Worm (Caenorhabditis elegans) whole organism, L3 larva: ENCODE measurements around the gene txdc-12.2.

Experiments used
- R02D3.7 ChIP-seq: fragments of 150-350 bp; optimal IDR thresholded peaks from 2 replicates; lab custom pipeline; 2014; ENCODE audit warnings: missing biosample characterization, missing genetic modification characterization
- ama-1 ChIP-seq: fragments of 150-350 bp; optimal IDR thresholded peaks from 2 replicates; lab custom pipeline; 2018
- ceh-16 ChIP-seq: sonication (generic microtip); optimal IDR thresholded peaks from 2 replicates; lab custom pipeline; 2017; ENCODE audit warnings: missing biosample characterization, missing genetic modification characterization
- ceh-82 ChIP-seq: fragments of 150-350 bp; optimal IDR thresholded peaks from 2 replicates; lab custom pipeline; 2014; ENCODE audit warnings: missing biosample characterization, missing genetic modification characterization
- ceh-9 ChIP-seq: sonication (generic microtip); optimal IDR thresholded peaks from 2 replicates; lab custom pipeline; 2018; ENCODE audit warnings: missing biosample characterization, missing genetic modification characterization
- egl-27 ChIP-seq: sonication (generic microtip); optimal IDR thresholded peaks from 4 replicates; lab custom pipeline; 2017; ENCODE audit warnings: missing biosample characterization, missing genetic modification reagents, missing genetic modification characterization
- egl-5 ChIP-seq: fragments of 150-350 bp; optimal IDR thresholded peaks from 2 replicates; lab custom pipeline; 2017; ENCODE audit warnings: missing biosample characterization, missing genetic modification reagents, missing genetic modification characterization, inconsistent platforms
- elt-1 ChIP-seq: fragments of 150-350 bp; optimal IDR thresholded peaks from 2 replicates; lab custom pipeline; 2014; ENCODE audit warnings: missing biosample characterization, missing genetic modification characterization
- elt-2 ChIP-seq: sonication (generic microtip); optimal IDR thresholded peaks from 2 replicates; lab custom pipeline; 2016; ENCODE audit warnings: missing genetic modification reagents, mild to moderate bottlenecking, missing genetic modification characterization, missing compliant biosample characterization
- elt-3 ChIP-seq, 3 experiments: fragments of 150-350 bp in 1 of 3; sonication (generic microtip) in 2 of 3; optimal IDR thresholded peaks; 2 replicates in 2 of 3; 4 replicates in 1 of 3; lab custom pipeline; 2014 to 2017; ENCODE audit warnings: missing biosample characterization in 3 of 3, missing genetic modification characterization in 3 of 3
- eor-1 ChIP-seq, 2 experiments: fragments of 150-350 bp; optimal IDR thresholded peaks; 2 replicates each; lab custom pipeline; 2014 to 2018; ENCODE audit warnings: missing biosample characterization in 2 of 2, missing genetic modification characterization in 2 of 2
- fkh-10 ChIP-seq: sonication (generic microtip); optimal IDR thresholded peaks from 2 replicates; lab custom pipeline; 2017; ENCODE audit warnings: missing biosample characterization, missing genetic modification reagents, missing genetic modification characterization
- fkh-2 ChIP-seq: fragments of 150-350 bp; optimal IDR thresholded peaks from 2 replicates; lab custom pipeline; 2014; ENCODE audit warnings: missing biosample characterization, missing genetic modification reagents, missing genetic modification characterization
- jun-1 ChIP-seq: fragments of 150-350 bp; optimal IDR thresholded peaks from 2 replicates; lab custom pipeline; 2014; ENCODE audit warnings: missing biosample characterization, missing genetic modification reagents, missing genetic modification characterization
- lin-15B ChIP-seq: fragments of 150-350 bp; optimal IDR thresholded peaks from 2 replicates; lab custom pipeline; 2014; ENCODE audit warnings: missing biosample characterization, missing genetic modification characterization
- lin-39 ChIP-seq: fragments of 150-350 bp; optimal IDR thresholded peaks from 2 replicates; lab custom pipeline; 2018; ENCODE audit warnings: missing biosample characterization, missing genetic modification reagents, missing genetic modification characterization
- lsy-12 ChIP-seq: sonication (generic microtip); optimal IDR thresholded peaks from 2 replicates; lab custom pipeline; 2016; ENCODE audit warnings: mild to moderate bottlenecking, missing genetic modification characterization, missing compliant biosample characterization
- mdl-1 ChIP-seq: fragments of 150-350 bp; optimal IDR thresholded peaks from 2 replicates; lab custom pipeline; 2014; ENCODE audit warnings: missing biosample characterization, missing genetic modification characterization
- nfya-1 ChIP-seq: sonication (generic microtip); optimal IDR thresholded peaks from 2 replicates; lab custom pipeline; 2017; ENCODE audit warnings: missing genetic modification characterization, mild to moderate bottlenecking, missing compliant biosample characterization, antibody characterized with exemption, moderate library complexity; ENCODE audit not compliant: insufficient read depth
- nhr-12 ChIP-seq: fragments of 150-350 bp; optimal IDR thresholded peaks from 2 replicates; lab custom pipeline; 2014; ENCODE audit warnings: missing biosample characterization, missing genetic modification characterization
- nhr-25 ChIP-seq: sonication (generic microtip); optimal IDR thresholded peaks from 2 replicates; lab custom pipeline; 2017; ENCODE audit warnings: missing biosample characterization, missing genetic modification characterization
- nhr-28 ChIP-seq: fragments of 150-350 bp; optimal IDR thresholded peaks from 2 replicates; lab custom pipeline; 2014; ENCODE audit warnings: missing biosample characterization, missing genetic modification characterization
- nhr-43 ChIP-seq: sonication (generic microtip); optimal IDR thresholded peaks from 2 replicates; lab custom pipeline; 2016; ENCODE audit warnings: mild to moderate bottlenecking, missing genetic modification characterization, missing compliant biosample characterization; ENCODE audit not compliant: poor library complexity, severe bottlenecking
- nhr-67 ChIP-seq: fragments of 150-350 bp; optimal IDR thresholded peaks from 2 replicates; lab custom pipeline; 2014; ENCODE audit warnings: missing biosample characterization, missing genetic modification characterization
- nhr-76 ChIP-seq: fragments of 150-350 bp; sonication (generic microtip); optimal IDR thresholded peaks from 5 replicates; lab custom pipeline; 2014; ENCODE audit warnings: missing biosample characterization, missing genetic modification characterization
- nhr-77 ChIP-seq: fragments of 150-350 bp; optimal IDR thresholded peaks from 2 replicates; lab custom pipeline; 2014; ENCODE audit warnings: missing biosample characterization, missing genetic modification characterization
- pha-4 ChIP-seq: fragments of 150-350 bp; optimal IDR thresholded peaks from 2 replicates; lab custom pipeline; 2014; ENCODE audit warnings: missing biosample characterization, missing genetic modification reagents, missing genetic modification characterization
- pqm-1 ChIP-seq: fragments of 150-350 bp; optimal IDR thresholded peaks from 2 replicates; lab custom pipeline; 2017; ENCODE audit warnings: missing biosample characterization, missing genetic modification characterization, inconsistent platforms
- sea-2 ChIP-seq: fragments of 150-350 bp; sonication (generic microtip); optimal IDR thresholded peaks from 4 replicates; lab custom pipeline; 2014; ENCODE audit warnings: missing biosample characterization, missing genetic modification reagents, missing genetic modification characterization
- skn-1 ChIP-seq: fragments of 150-350 bp; optimal IDR thresholded peaks from 2 replicates; lab custom pipeline; 2014; ENCODE audit warnings: missing biosample characterization, missing genetic modification characterization
- tbx-2 ChIP-seq: sonication (generic microtip); optimal IDR thresholded peaks from 2 replicates; lab custom pipeline; 2016; ENCODE audit warnings: mild to moderate bottlenecking, missing genetic modification characterization, missing compliant biosample characterization
- zag-1 ChIP-seq: fragments of 150-350 bp; optimal IDR thresholded peaks from 2 replicates; lab custom pipeline; 2014; ENCODE audit warnings: missing biosample characterization, missing genetic modification characterization
- ztf-11 ChIP-seq: fragments of 150-350 bp; optimal IDR thresholded peaks from 2 replicates; lab custom pipeline; 2014; ENCODE audit warnings: missing biosample characterization, missing genetic modification characterization

txdc-12.2 gene

ce11 chrX:2075169-2075568 lies 919 bp downstream of the txdc-12.2 start:
- TF ChIP-seq elt-1 (tag; lab: Kevin White, UChicago) (peak; percentile 20), tbx-2 (tag; lab: Kevin White, UChicago) (no peak), pha-4 (no peak), fkh-10 (GFP tag; lab: Kevin White, UChicago) (no peak), nhr-67 (tag; lab: Kevin White, UChicago) (no peak), nhr-76 (no peak), nhr-28 (tag; lab: Kevin White, UChicago) (no peak)

- no peak for TF ChIP-seq elt-3 (tag; optimal IDR thresholded peaks at IDR 0.05; lab: Kevin White, UChicago)
- no peak for TF ChIP-seq nhr-12 (tag; lab: Kevin White, UChicago)
- no peak for TF ChIP-seq zag-1
- TF ChIP-seq nhr-67 (tag; lab: Kevin White, UChicago) = no peak
- TF ChIP-seq lsy-12 (tag; lab: Kevin White, UChicago) = no peak
- TF ChIP-seq fkh-10 (GFP tag; lab: Kevin White, UChicago) = no peak
- no peak for TF ChIP-seq jun-1 (tag; lab: Kevin White, UChicago)
- no peak for TF ChIP-seq lin-39 (tag; lab: Kevin White, UChicago)
- TF ChIP-seq nhr-77 (tag; lab: Kevin White, UChicago) = no peak
- no peak for TF ChIP-seq ceh-82
- no peak for TF ChIP-seq nhr-28 (tag; lab: Kevin White, UChicago)
- no peak for TF ChIP-seq nhr-43
- no peak for TF ChIP-seq elt-1 (tag; lab: Kevin White, UChicago)
- no peak for TF ChIP-seq pha-4
- TF ChIP-seq elt-2 (tag; lab: Kevin White, UChicago) = no peak
- no peak for TF ChIP-seq ama-1 (lab: Kevin White, UChicago)
- no peak for TF ChIP-seq sea-2 (GFP tag; lab: Kevin White, UChicago)
- no peak for TF ChIP-seq skn-1 (tag; lab: Kevin White, UChicago)
Measured at ce11 chrX:2078822-2079221, 4.6 kb downstream of the txdc-12.2 start.

- TF ChIP-seq ceh-9 (tag; lab: Kevin White, UChicago) (no peak), nhr-28 (tag; lab: Kevin White, UChicago) (no peak), skn-1 (tag; lab: Kevin White, UChicago) (no peak), ztf-11 (tag; lab: Kevin White, UChicago) (no peak), nhr-76 (no peak), nhr-67 (tag; lab: Kevin White, UChicago) (no peak), lin-39 (tag; lab: Kevin White, UChicago) (no peak), R02D3.7 (tag; lab: Kevin White, UChicago) (no peak), elt-1 (tag; lab: Kevin White, UChicago) (no peak), elt-3 (tag; optimal IDR thresholded peaks at IDR 0.05; lab: Kevin White, UChicago) (no peak), nhr-25 (tag; lab: Kevin White, UChicago) (no peak), elt-2 (tag; lab: Kevin White, UChicago) (no peak), pqm-1 (tag; lab: Kevin White, UChicago) (no peak)
Measured at ce11 chrX:2079536-2079935, 5.3 kb downstream of the txdc-12.2 start, which contains the start of gene F49H12.4. TSS of gene F49H12.4 (plus strand) at chrX:2079836.

- TF ChIP-seq nhr-43 (no peak), R02D3.7 (tag; lab: Kevin White, UChicago) (no peak), egl-5 (tag; lab: Kevin White, UChicago) (no peak), nhr-67 (tag; lab: Kevin White, UChicago) (no peak)
Measured at ce11 chrX:2084019-2084418, 9.8 kb downstream of the txdc-12.2 start, which contains the start of gene F49H12.3. TSS of gene F49H12.3 (plus strand) at chrX:2084375.

- no peak for TF ChIP-seq ceh-9 (tag; lab: Kevin White, UChicago)
- no peak for TF ChIP-seq ceh-82
- TF ChIP-seq jun-1 (tag; lab: Kevin White, UChicago) = no peak
- TF ChIP-seq mdl-1 (tag; lab: Kevin White, UChicago) = no peak
- TF ChIP-seq lin-15B (tag; lab: Kevin White, UChicago) = no peak
- TF ChIP-seq nhr-77 (tag; lab: Kevin White, UChicago) = no peak
Measured at ce11 chrX:2084988-2085387, 10.7 kb downstream of the txdc-12.2 start, which contains the start of gene F49H12.2. TSS of gene F49H12.2 (plus strand) at chrX:2085288.

ce11 chrX:2085494-2085893 lies 11.2 kb downstream of the txdc-12.2 start:
- no peak for TF ChIP-seq eor-1 (tag; optimal IDR thresholded peaks at IDR 0.05; lab: Kevin White, UChicago)
- TF ChIP-seq nfya-1 (tag; lab: Kevin White, UChicago) = no peak
- no peak for TF ChIP-seq ceh-16 (tag; lab: Kevin White, UChicago)
- no peak for TF ChIP-seq fkh-2 (tag; lab: Kevin White, UChicago)
- no peak for TF ChIP-seq egl-27 (tag; lab: Kevin White, UChicago)
